Worm (Caenorhabditis elegans) whole organism, young adult: ENCODE data around the gene immt-1.

Experiments
- ceh-79 ChIP-seq: sonication (generic microtip); optimal IDR thresholded peaks from 2 replicates; lab custom pipeline; 2017; ENCODE audit warnings: mild to moderate bottlenecking, missing genetic modification characterization, missing compliant biosample characterization
- hmg-20 ChIP-seq: fragments of 200-800 bp; sonication (Bioruptor generic); IDR thresholded peaks from 2 replicates; pipeline ENCODE4 v1.3.6; 2022; ENCODE audit warnings: missing genetic modification reagents, missing genetic modification characterization, missing compliant biosample characterization
- lin-26 ChIP-seq: fragments of 200-800 bp; sonication (Bioruptor generic); IDR thresholded peaks from 2 replicates; pipeline ENCODE4 v1.3.6; 2022; ENCODE audit warnings: missing genetic modification reagents, missing genetic modification characterization, missing compliant biosample characterization
- nfya-2 ChIP-seq: fragments of 200-800 bp; sonication (Bioruptor generic); IDR thresholded peaks from 2 replicates; pipeline ENCODE4 v1.3.6; 2022; ENCODE audit warnings: missing genetic modification reagents, missing genetic modification characterization, missing compliant biosample characterization
- snpc-4 ChIP-seq, 5 experiments: fragments of 150-350 bp in 1 of 5; sonication (generic microtip) in 4 of 5; optimal IDR thresholded peaks; 2 replicates each; lab custom pipeline; 2014 to 2018; ENCODE audit warnings: missing genetic modification characterization in 5 of 5, missing biosample characterization in 3 of 5, antibody characterized with exemption in 2 of 5, mild to moderate bottlenecking in 2 of 5, missing compliant biosample characterization in 2 of 5, missing genotype in 2 of 5, moderate library complexity in 2 of 5, missing genetic modification reagents in 1 of 5

The immt-1 gene

DNA sequence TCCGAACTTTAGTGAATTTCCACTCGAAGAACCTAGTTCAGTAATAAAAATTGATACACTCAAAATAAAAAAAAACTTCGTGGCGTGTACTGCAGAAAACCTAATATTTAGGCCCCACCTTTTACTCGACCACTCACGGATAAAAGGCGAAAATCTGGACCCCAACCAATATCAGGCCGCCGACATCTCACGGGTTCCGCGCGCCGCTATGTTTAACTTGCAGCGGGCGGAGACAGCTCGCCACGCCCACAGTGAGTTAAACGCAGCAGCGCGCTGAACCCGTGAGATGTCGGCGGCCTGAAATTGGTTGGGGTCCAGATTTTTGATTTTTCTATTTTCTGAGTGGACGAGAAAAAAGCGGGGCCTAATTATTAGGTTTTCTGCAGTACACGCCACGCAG is 54.1 kb downstream of the immt-1 start:
- no peak for TF ChIP-seq nfya-2 (GFP tag; lab: Robert Waterston, UW)
- no peak for TF ChIP-seq ceh-79 (tag; lab: Kevin White, UChicago)
- 0 out of 2 replicates have a peak, but pooled peaks have one; percentile 22 for TF ChIP-seq lin-26 (GFP tag; lab: Robert Waterston, UW)
- no peak for TF ChIP-seq hmg-20
- no peak for TF ChIP-seq snpc-4 (GFP tag; optimal IDR thresholded peaks at IDR 0.05; lab: Kevin White, UChicago)
- peak in 2 of 4 experiments; percentile 64 to 73 for TF ChIP-seq snpc-4 (tag; optimal IDR thresholded peaks at IDR 0.05; lab: Kevin White, UChicago)
